Fruit fly (Drosophila melanogaster): ENCODE measurements around the gene mud.

The mud gene

dm6 chrX:14260863-14261262 is 13.3 kb downstream of the mud start, which contains the start of the genes CG46317 and Tat:
TSS of gene CG46317 (plus strand) at chrX:14261223.
TSS of gene Tat (plus strand) at chrX:14261223.
- TF ChIP-seq CG34367 (tag; optimal IDR thresholded peaks at IDR 0.05), result no peak
- TF ChIP-seq CG9948 (tag; optimal IDR thresholded peaks at IDR 0.05), result no peak
- no peak for TF ChIP-seq Pif1A (GFP tag; optimal IDR thresholded peaks at IDR 0.05)
- TF ChIP-seq CG32121 (GFP tag; IDR thresholded peaks at IDR 0.05), result no peak
- no peak for TF ChIP-seq CG15710 (tag; optimal IDR thresholded peaks at IDR 0.05)
- TF ChIP-seq CG12605 (GFP tag; IDR thresholded peaks at IDR 0.05), result no peak
- no peak for TF ChIP-seq rn (GFP tag; IDR thresholded peaks at IDR 0.05)
- TF ChIP-seq CG17806 (tag; optimal IDR thresholded peaks at IDR 0.05), result no peak
- TF ChIP-seq CG4496 (GFP tag; IDR thresholded peaks at IDR 0.05), result no peak

dm6 chrX:14265149-14265548 is 17.6 kb downstream of the mud start:
- TF ChIP-seq CG12605 (GFP tag; IDR thresholded peaks at IDR 0.05), result no peak
- TF ChIP-seq Ets98B (GFP tag; IDR thresholded peaks at IDR 0.05), result no peak
- TF ChIP-seq gl (tag; optimal IDR thresholded peaks at IDR 0.05), result no peak
- TF ChIP-seq CG9948 (tag; optimal IDR thresholded peaks at IDR 0.05), result no peak
- no peak for TF ChIP-seq CG15710 (tag; optimal IDR thresholded peaks at IDR 0.05)
- TF ChIP-seq CG8301 (tag; optimal IDR thresholded peaks at IDR 0.05), result no peak
- TF ChIP-seq Pif1B (GFP tag; optimal IDR thresholded peaks at IDR 0.05), result no peak
- TF ChIP-seq CG10348 (GFP tag; IDR thresholded peaks at IDR 0.05), result no peak
- no peak for TF ChIP-seq EcR (GFP tag; optimal IDR thresholded peaks at IDR 0.05)

- no peak for TF ChIP-seq CG10348 (GFP tag; IDR thresholded peaks at IDR 0.05)
- TF ChIP-seq gl (tag; optimal IDR thresholded peaks at IDR 0.05), result no peak
- no peak for TF ChIP-seq CG8159 (tag; optimal IDR thresholded peaks at IDR 0.05)
- TF ChIP-seq CG12605 (GFP tag; IDR thresholded peaks at IDR 0.05), result no peak
- no peak for TF ChIP-seq CG13204 (GFP tag; optimal IDR thresholded peaks at IDR 0.05)
- no peak for TF ChIP-seq CG32121 (GFP tag; IDR thresholded peaks at IDR 0.05)
- TF ChIP-seq CG14655 (GFP tag; optimal IDR thresholded peaks at IDR 0.05), result no peak
- TF ChIP-seq CG15710 (tag; optimal IDR thresholded peaks at IDR 0.05), result no peak
- no peak for TF ChIP-seq EcR (GFP tag; optimal IDR thresholded peaks at IDR 0.05)
- no peak for TF ChIP-seq CG8301 (tag; optimal IDR thresholded peaks at IDR 0.05)
- TF ChIP-seq Pif1B (GFP tag; optimal IDR thresholded peaks at IDR 0.05), result no peak
- no peak for TF ChIP-seq Snoo (tag; optimal IDR thresholded peaks at IDR 0.05)
- no peak for TF ChIP-seq CG17806 (tag; optimal IDR thresholded peaks at IDR 0.05)
- no peak for TF ChIP-seq CG4496 (GFP tag; IDR thresholded peaks at IDR 0.05)
- TF ChIP-seq D1 (tag; optimal IDR thresholded peaks at IDR 0.05), result no peak
- no peak for TF ChIP-seq CG34367 (tag; optimal IDR thresholded peaks at IDR 0.05)
- TF ChIP-seq CG9948 (tag; optimal IDR thresholded peaks at IDR 0.05), result no peak
- TF ChIP-seq Pif1A (GFP tag; optimal IDR thresholded peaks at IDR 0.05), result no peak
- no peak for TF ChIP-seq Ets98B (GFP tag; IDR thresholded peaks at IDR 0.05)
- no peak for TF ChIP-seq fd96Ca (GFP tag; IDR thresholded peaks at IDR 0.05)
Observed at dm6 chrX:14266075-14266474, 18.5 kb downstream of the mud start, which contains the start of the genes CG13404 and na. TSS of gene CG13404 (minus strand) at chrX:14266250. TSS of gene na (plus strand) at chrX:14266367.

dm6 chrX:14277435-14277834 is 29.9 kb downstream of the mud start, which contains the start of gene Muc12Ea:
TSS of gene Muc12Ea (plus strand) at chrX:14277735.
- no peak for TF ChIP-seq fd96Ca (GFP tag; IDR thresholded peaks at IDR 0.05)
- no peak for TF ChIP-seq CG8159 (tag; optimal IDR thresholded peaks at IDR 0.05)
- no peak for TF ChIP-seq CG12605 (GFP tag; IDR thresholded peaks at IDR 0.05)
- TF ChIP-seq CG8301 (tag; optimal IDR thresholded peaks at IDR 0.05), result no peak
- TF ChIP-seq EcR (GFP tag; optimal IDR thresholded peaks at IDR 0.05), result no peak
- TF ChIP-seq Snoo (tag; optimal IDR thresholded peaks at IDR 0.05), result no peak
- no peak for TF ChIP-seq gl (tag; optimal IDR thresholded peaks at IDR 0.05)
- TF ChIP-seq CG4496 (GFP tag; IDR thresholded peaks at IDR 0.05), result no peak
- no peak for TF ChIP-seq Ets98B (GFP tag; IDR thresholded peaks at IDR 0.05)
- no peak for TF ChIP-seq Pif1B (GFP tag; optimal IDR thresholded peaks at IDR 0.05)
- no peak for TF ChIP-seq CG34367 (tag; optimal IDR thresholded peaks at IDR 0.05)
- TF ChIP-seq CG13204 (GFP tag; optimal IDR thresholded peaks at IDR 0.05), result no peak
- no peak for TF ChIP-seq D1 (tag; optimal IDR thresholded peaks at IDR 0.05)
- no peak for TF ChIP-seq CG14655 (GFP tag; optimal IDR thresholded peaks at IDR 0.05)
- TF ChIP-seq Pif1A (GFP tag; optimal IDR thresholded peaks at IDR 0.05), result no peak
- no peak for TF ChIP-seq CG17806 (tag; optimal IDR thresholded peaks at IDR 0.05)
- no peak for TF ChIP-seq CG10348 (GFP tag; IDR thresholded peaks at IDR 0.05)

DNA sequence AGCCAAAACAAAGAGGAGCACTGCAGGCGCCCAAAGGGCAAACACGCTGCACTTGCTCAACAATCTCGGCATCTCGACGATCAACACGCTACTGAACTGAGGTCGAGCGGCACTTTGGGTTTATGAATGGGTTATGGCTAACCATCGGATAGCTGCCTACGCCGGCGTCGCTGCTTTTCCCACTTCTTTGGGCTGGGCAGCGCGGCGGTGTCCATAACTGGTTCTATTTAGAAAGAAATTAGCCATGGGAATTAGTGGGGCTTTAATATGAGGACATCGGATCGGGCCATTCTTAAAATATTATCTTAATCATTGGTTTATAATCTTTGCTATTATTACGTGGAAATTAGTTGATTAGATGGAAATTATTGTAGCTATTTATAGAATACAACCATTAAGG is 41.8 kb downstream of the mud start, which contains the start of gene CG9400:
Gene CG9400 (minus strand): TSS at position 101 of the 400 bp plus-strand sequence.
- TF ChIP-seq Snoo (tag; optimal IDR thresholded peaks at IDR 0.05) (no peak), CG17806 (tag; optimal IDR thresholded peaks at IDR 0.05) (no peak), CG4496 (GFP tag; IDR thresholded peaks at IDR 0.05) (no peak), CG34367 (tag; optimal IDR thresholded peaks at IDR 0.05) (no peak), Pif1B (GFP tag; optimal IDR thresholded peaks at IDR 0.05) (no peak), CG10348 (GFP tag; IDR thresholded peaks at IDR 0.05) (no peak), fd96Ca (GFP tag; IDR thresholded peaks at IDR 0.05) (no peak), CG8159 (tag; optimal IDR thresholded peaks at IDR 0.05) (no peak), CG8301 (tag; optimal IDR thresholded peaks at IDR 0.05) (no peak), Ets98B (GFP tag; IDR thresholded peaks at IDR 0.05) (no peak)

All from whole organism, pupa.